Fruit fly (Drosophila melanogaster): ENCODE results near the gene Elo68beta.

dm6 chr3L:11125636-11126532 is 24.4 kb upstream of the Elo68beta start:
- TF ChIP-seq rn (GFP tag; IDR thresholded peaks at IDR 0.05), result no peak
- no peak for TF ChIP-seq Ets98B (GFP tag; IDR thresholded peaks at IDR 0.05)
- TF ChIP-seq gl (tag; optimal IDR thresholded peaks at IDR 0.05), result no peak
- TF ChIP-seq D1 (tag; optimal IDR thresholded peaks at IDR 0.05), result no peak
